Fruit fly (Drosophila melanogaster) whole organism, embryonic: ENCODE measurements around the gene RpS30.
A peak's percentile ranks its signal among the peaks of the same experiment; 100 is the strongest.

Experiments
- CG10267 ChIP-seq: fragments of 200-800 bp; sonication (Bioruptor generic); optimal IDR thresholded peaks from 2 replicates; lab custom pipeline; 2018; ENCODE audit warnings: missing biosample characterization, mild to moderate bottlenecking, missing genetic modification characterization, moderate library complexity
- CG10431 ChIP-seq: fragments of 200-800 bp; sonication (Bioruptor generic); optimal IDR thresholded peaks from 3 replicates; lab custom pipeline; 2018; ENCODE audit warnings: missing biosample characterization, mild to moderate bottlenecking, missing genetic modification characterization
- CG11085 ChIP-seq: fragments of 200-800 bp; sonication (Bioruptor generic); IDR thresholded peaks from 2 replicates; pipeline ENCODE4 v1.3.6; 2022; ENCODE audit warnings: missing biosample characterization, missing genetic modification characterization
- CG11398 ChIP-seq: fragments of 200-800 bp; sonication (Bioruptor generic); optimal IDR thresholded peaks from 2 replicates; lab custom pipeline; 2016; ENCODE audit warnings: missing biosample characterization, missing genetic modification characterization
- CG11560 ChIP-seq: fragments of 200-800 bp; sonication (Bioruptor generic); IDR thresholded peaks from 3 replicates; pipeline ENCODE4 v1.3.6; 2022; ENCODE audit warnings: missing biosample characterization, missing genetic modification characterization
- CG12391 ChIP-seq: fragments of 200-800 bp; sonication (Bioruptor generic); optimal IDR thresholded peaks from 3 replicates; lab custom pipeline; 2018; ENCODE audit warnings: missing biosample characterization, mild to moderate bottlenecking, missing genetic modification characterization, moderate library complexity
- CG13424 ChIP-seq: fragments of 200-800 bp; sonication (Bioruptor generic); optimal IDR thresholded peaks from 2 replicates; lab custom pipeline; 2019; ENCODE audit warnings: missing biosample characterization, mild to moderate bottlenecking, missing genetic modification characterization, moderate library complexity
- CG15073 ChIP-seq: fragments of 200-800 bp; sonication (Bioruptor generic); optimal IDR thresholded peaks from 2 replicates; lab custom pipeline; 2016; ENCODE audit warnings: missing biosample characterization, missing genetic modification characterization
- CG15696 ChIP-seq: fragments of 200-800 bp; sonication (Bioruptor generic); optimal IDR thresholded peaks from 2 replicates; lab custom pipeline; 2019; ENCODE audit warnings: missing biosample characterization, mild to moderate bottlenecking, missing genetic modification characterization, moderate library complexity
- CG18011 ChIP-seq: fragments of 200-800 bp; sonication (Bioruptor generic); optimal IDR thresholded peaks from 2 replicates; lab custom pipeline; 2017; ENCODE audit warnings: missing biosample characterization, missing genetic modification characterization, mild to moderate bottlenecking, moderate library complexity, missing genotype
- CG32767 ChIP-seq: fragments of 200-800 bp; sonication (Bioruptor generic); IDR thresholded peaks from 2 replicates; pipeline ENCODE4 v1.3.6; 2022; ENCODE audit warnings: missing biosample characterization, missing genetic modification characterization
- CG33213 ChIP-seq: fragments of 200-800 bp; sonication (Bioruptor generic); optimal IDR thresholded peaks from 3 replicates; lab custom pipeline; 2016; ENCODE audit warnings: missing biosample characterization, missing genetic modification characterization
- CG4360 ChIP-seq: fragments of 200-800 bp; sonication (Bioruptor generic); IDR thresholded peaks from 2 replicates; pipeline ENCODE4 v1.3.6; 2022; ENCODE audit warnings: missing biosample characterization, missing genetic modification characterization
- CG4404 ChIP-seq: fragments of 200-800 bp; sonication (Bioruptor generic); IDR thresholded peaks from 2 replicates; pipeline ENCODE4 v1.3.6; 2022; ENCODE audit warnings: missing biosample characterization, missing genetic modification characterization
- CG4617 ChIP-seq: fragments of 200-800 bp; sonication (Bioruptor generic); optimal IDR thresholded peaks from 3 replicates; lab custom pipeline; 2016; ENCODE audit warnings: missing biosample characterization, missing genetic modification characterization, borderline replicate concordance
- CG4820 ChIP-seq: fragments of 200-800 bp; sonication (Bioruptor generic); optimal IDR thresholded peaks from 3 replicates; lab custom pipeline; 2016; ENCODE audit warnings: missing biosample characterization, missing genetic modification characterization
- CG4854 ChIP-seq: fragments of 200-800 bp; sonication (Bioruptor generic); optimal IDR thresholded peaks from 2 replicates; lab custom pipeline; 2016; ENCODE audit warnings: missing biosample characterization, missing genetic modification characterization, inconsistent platforms
- CG5245 ChIP-seq: fragments of 200-800 bp; sonication (Bioruptor generic); optimal IDR thresholded peaks from 3 replicates; lab custom pipeline; 2016; ENCODE audit warnings: missing biosample characterization, missing genetic modification characterization
- CG6813 ChIP-seq: fragments of 200-800 bp; sonication (Bioruptor generic); optimal IDR thresholded peaks from 2 replicates; lab custom pipeline; 2017; ENCODE audit warnings: missing biosample characterization, missing genetic modification characterization, mild to moderate bottlenecking, moderate library complexity, missing genetic modification reagents
- CG9727 ChIP-seq: fragments of 200-800 bp; sonication (Bioruptor generic); optimal IDR thresholded peaks from 3 replicates; lab custom pipeline; 2017; ENCODE audit warnings: missing biosample characterization, mild to moderate bottlenecking, missing genetic modification characterization
- Chrac-16 ChIP-seq: fragments of 200-800 bp; sonication (Bioruptor generic); optimal IDR thresholded peaks from 3 replicates; lab custom pipeline; 2016; ENCODE audit warnings: missing biosample characterization, missing genetic modification characterization
- Deaf1 ChIP-seq: fragments of 200-800 bp; optimal IDR thresholded peaks from 3 replicates; lab custom pipeline; 2019; ENCODE audit warnings: missing biosample characterization, mild to moderate bottlenecking, missing genetic modification characterization, moderate library complexity
- E2f1 ChIP-seq: fragments of 200-800 bp; sonication (Bioruptor generic); IDR thresholded peaks from 2 replicates; pipeline ENCODE4 v1.3.6; 2022; ENCODE audit warnings: missing biosample characterization, missing genetic modification characterization
- HLH54F ChIP-seq: fragments of 200-800 bp; sonication (Bioruptor generic); optimal IDR thresholded peaks from 3 replicates; lab custom pipeline; 2016; ENCODE audit warnings: missing biosample characterization, missing genetic modification characterization
- HmgZ ChIP-seq: fragments of 200-800 bp; sonication (Bioruptor generic); optimal IDR thresholded peaks from 2 replicates; lab custom pipeline; 2018; ENCODE audit warnings: missing biosample characterization, mild to moderate bottlenecking, missing genetic modification characterization
- Lhr ChIP-seq: fragments of 200-800 bp; sonication (Bioruptor generic); optimal IDR thresholded peaks from 3 replicates; lab custom pipeline; 2017; ENCODE audit warnings: mild to moderate bottlenecking, missing biosample characterization, missing genetic modification reagents, missing genetic modification characterization
- Med ChIP-seq: fragments of 200-800 bp; sonication (Bioruptor generic); peaks from one replicate; lab custom pipeline; 2016; ENCODE audit warnings: missing biosample characterization, missing genetic modification characterization, mild to moderate bottlenecking, inconsistent platforms, moderate library complexity
- Meics ChIP-seq: fragments of 200-800 bp; sonication (Bioruptor generic); optimal IDR thresholded peaks from 2 replicates; lab custom pipeline; 2017; ENCODE audit warnings: missing biosample characterization, mild to moderate bottlenecking, missing genetic modification characterization
- Nf-YB ChIP-seq: fragments of 200-800 bp; sonication (Bioruptor generic); optimal IDR thresholded peaks from 3 replicates; lab custom pipeline; 2019; ENCODE audit warnings: missing biosample characterization, mild to moderate bottlenecking, missing genetic modification characterization, moderate library complexity
- NfI ChIP-seq: fragments of 200-800 bp; sonication (Bioruptor generic); optimal IDR thresholded peaks from 3 replicates; lab custom pipeline; 2018; ENCODE audit warnings: missing biosample characterization, mild to moderate bottlenecking, missing genetic modification characterization, moderate library complexity
- Rfx ChIP-seq: fragments of 200-800 bp; sonication (Bioruptor generic); IDR thresholded peaks from 2 replicates; pipeline ENCODE4 v1.3.6; 2022; ENCODE audit warnings: missing biosample characterization, missing genetic modification characterization
- Sry-δ ChIP-seq: fragments of 200-800 bp; sonication (Bioruptor generic); optimal IDR thresholded peaks from 2 replicates; lab custom pipeline; 2016; ENCODE audit warnings: missing biosample characterization, missing genetic modification characterization
- cato ChIP-seq: fragments of 200-800 bp; sonication (Bioruptor generic); optimal IDR thresholded peaks from 2 replicates; lab custom pipeline; 2016; ENCODE audit warnings: missing biosample characterization, missing genetic modification characterization, borderline replicate concordance
- crol ChIP-seq: fragments of 200-800 bp; sonication (Bioruptor generic); IDR thresholded peaks from 2 replicates; pipeline ENCODE4 v1.3.6; 2022; ENCODE audit warnings: missing biosample characterization, missing genetic modification characterization
- emc ChIP-seq: fragments of 200-800 bp; sonication (Bioruptor generic); optimal IDR thresholded peaks from 2 replicates; lab custom pipeline; 2016; ENCODE audit warnings: missing biosample characterization, missing genetic modification characterization
- ftz-f1 ChIP-seq: fragments of 200-800 bp; sonication (Bioruptor generic); optimal IDR thresholded peaks from 2 replicates; lab custom pipeline; 2016; ENCODE audit warnings: missing biosample characterization, missing genetic modification characterization
- hbn ChIP-seq: fragments of 200-800 bp; sonication (Bioruptor generic); IDR thresholded peaks from 2 replicates; pipeline ENCODE4 v1.3.6; 2022; ENCODE audit warnings: missing biosample characterization, missing genetic modification characterization; ENCODE audit not compliant: partially characterized antibody
- insv ChIP-seq, 2 experiments: fragments of 200-800 bp; sonication (Bioruptor generic); optimal IDR thresholded peaks; 3 replicates each; lab custom pipeline; 2016 to 2018; ENCODE audit warnings: missing biosample characterization in 2 of 2, missing genetic modification characterization in 2 of 2
- knrl ChIP-seq: fragments of 200-800 bp; sonication (Bioruptor generic); IDR thresholded peaks from 3 replicates; pipeline ENCODE4 v1.3.6; 2022; ENCODE audit warnings: missing biosample characterization, missing genetic modification characterization; ENCODE audit not compliant: partially characterized antibody
- maf-S ChIP-seq: fragments of 200-800 bp; sonication (Bioruptor generic); optimal IDR thresholded peaks from 2 replicates; lab custom pipeline; 2016; ENCODE audit warnings: missing biosample characterization, missing genetic modification characterization
- mam ChIP-seq: fragments of 200-800 bp; sonication (Bioruptor generic); optimal IDR thresholded peaks from 3 replicates; lab custom pipeline; 2016; ENCODE audit warnings: missing biosample characterization, missing genetic modification characterization
- mld ChIP-seq: fragments of 200-800 bp; sonication (Bioruptor generic); IDR thresholded peaks from 3 replicates; pipeline ENCODE4 v1.3.6; 2022; ENCODE audit warnings: missing biosample characterization, missing genetic modification characterization; ENCODE audit not compliant: partially characterized antibody
- p53 ChIP-seq: fragments of 200-800 bp; sonication (Bioruptor generic); optimal IDR thresholded peaks from 2 replicates; lab custom pipeline; 2016; ENCODE audit warnings: missing biosample characterization, missing genetic modification characterization
- pb ChIP-seq: fragments of 200-800 bp; sonication (Bioruptor generic); optimal IDR thresholded peaks from 3 replicates; lab custom pipeline; 2016; ENCODE audit warnings: missing biosample characterization, missing genetic modification characterization
- phol ChIP-seq: fragments of 200-800 bp; sonication (Bioruptor generic); optimal IDR thresholded peaks from 3 replicates; lab custom pipeline; 2018; ENCODE audit warnings: missing biosample characterization, mild to moderate bottlenecking, missing genetic modification characterization, moderate library complexity
- row ChIP-seq: fragments of 200-800 bp; sonication (Bioruptor generic); IDR thresholded peaks from 3 replicates; pipeline ENCODE4 v1.3.6; 2022; ENCODE audit warnings: missing biosample characterization, missing genetic modification characterization
- slbo ChIP-seq: fragments of 200-800 bp; sonication (Bioruptor generic); IDR thresholded peaks from 2 replicates; pipeline ENCODE4 v1.3.6; 2022; ENCODE audit warnings: missing biosample characterization, missing genetic modification characterization
- stc ChIP-seq: fragments of 200-800 bp; sonication (Bioruptor generic); IDR thresholded peaks from 2 replicates; pipeline ENCODE4 v1.3.6; 2022; ENCODE audit warnings: missing biosample characterization, missing genetic modification characterization
- trem ChIP-seq: fragments of 200-800 bp; optimal IDR thresholded peaks from 3 replicates; lab custom pipeline; 2019; ENCODE audit warnings: missing biosample characterization, mild to moderate bottlenecking, missing genetic modification characterization, moderate library complexity

The RpS30 gene

DNA sequence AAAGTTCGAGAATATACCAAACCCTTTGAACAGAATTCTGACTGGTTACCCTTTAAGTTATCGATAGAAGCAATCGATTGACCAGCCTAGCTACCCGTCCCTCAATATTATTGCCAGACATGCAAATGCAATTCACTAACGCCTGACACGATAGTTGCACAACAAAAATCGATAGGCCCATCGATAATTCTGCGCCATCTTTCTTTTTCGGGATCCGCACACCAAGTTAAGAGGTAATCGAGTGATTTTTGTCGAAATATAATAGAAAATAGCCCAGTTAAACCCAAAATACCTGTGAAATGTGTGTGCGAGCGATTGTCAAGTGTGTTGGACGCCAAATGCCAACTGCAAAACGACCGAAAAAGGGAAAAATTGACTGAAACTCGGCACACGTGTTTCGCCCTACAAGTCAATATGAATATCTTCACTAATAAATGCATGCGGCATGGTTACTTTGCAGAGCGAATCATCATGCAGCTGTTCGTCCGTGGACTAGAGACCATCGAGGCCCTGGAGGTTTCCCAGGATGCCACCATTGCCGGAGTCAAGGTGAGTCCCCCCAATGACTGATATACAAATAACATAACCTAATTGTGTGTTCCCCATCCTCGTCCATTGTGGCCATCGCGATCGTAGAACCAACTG, at the start of gene RpS30:
RpS30 (plus strand) TSS at position 122 of the 645 bp plus-strand sequence.
- peak; percentile 16 for TF ChIP-seq pb (GFP tag; lab: Kevin White, UChicago)
- peak; percentile 34 for TF ChIP-seq CG10431 (GFP tag; lab: Kevin White, UChicago)
- TF ChIP-seq CG12391 (tag; lab: Kevin White, UChicago): peak; percentile 56
- TF ChIP-seq CG4404 (GFP tag; lab: Robert Waterston, UW): no peak
- peak; percentile 37 for TF ChIP-seq ftz-f1 (GFP tag; lab: Kevin White, UChicago)
- TF ChIP-seq CG33213 (GFP tag; lab: Kevin White, UChicago): peak; percentile 75
- peak; percentile 39 for TF ChIP-seq HLH54F (GFP tag; lab: Kevin White, UChicago)
- peak; percentile 93 for TF ChIP-seq Med (GFP tag; lab: Kevin White, UChicago)
- no peak for TF ChIP-seq CG4360
- TF ChIP-seq insv (GFP tag; optimal IDR thresholded peaks at IDR 0.05; lab: Kevin White, UChicago): peak in 1 of 2 experiments; percentile 10
- TF ChIP-seq p53 (GFP tag; lab: Kevin White, UChicago): peak; percentile 52
- peak; percentile 100 for TF ChIP-seq phol (tag; lab: Kevin White, UChicago)
- TF ChIP-seq Meics (GFP tag; lab: Kevin White, UChicago): peak; percentile 38
- TF ChIP-seq CG11085 (GFP tag; lab: Robert Waterston, UW): no peak
- no peak for TF ChIP-seq CG4820 (GFP tag; lab: Kevin White, UChicago)
- peak; percentile 20 for TF ChIP-seq CG18011 (GFP tag; lab: Kevin White, UChicago)
- TF ChIP-seq E2f1: peak; percentile 25; the same call in 1 of the 2 replicates
- TF ChIP-seq maf-S (GFP tag; lab: Kevin White, UChicago): peak; percentile 14
- TF ChIP-seq Nf-YB (GFP tag; lab: Kevin White, UChicago): peak; percentile 44
- 0 out of 2 replicates have a peak, but pooled peaks have one; percentile 11 for TF ChIP-seq CG32767 (GFP tag; lab: Robert Waterston, UW)
- peak; percentile 33 for TF ChIP-seq CG4854 (GFP tag; lab: Kevin White, UChicago)
- no peak for TF ChIP-seq Chrac-16 (GFP tag; lab: Kevin White, UChicago)
- TF ChIP-seq CG9727 (GFP tag; lab: Kevin White, UChicago): peak; percentile 51
- TF ChIP-seq CG6813 (GFP tag; lab: Kevin White, UChicago): peak; percentile 18
- peak; percentile 44 for TF ChIP-seq CG15696 (tag; lab: Kevin White, UChicago)
- peak; percentile 49 for TF ChIP-seq slbo (GFP tag; lab: Robert Waterston, UW)
- peak; percentile 40 for TF ChIP-seq mam (GFP tag; lab: Kevin White, UChicago)
- TF ChIP-seq CG5245: peak; percentile 35
- TF ChIP-seq NfI (GFP tag; lab: Kevin White, UChicago): peak; percentile 52
- TF ChIP-seq CG11398 (GFP tag; lab: Kevin White, UChicago): peak; percentile 15
- no peak for TF ChIP-seq CG15073
- TF ChIP-seq Sry-δ (GFP tag; lab: Kevin White, UChicago): peak; percentile 95
- peak; percentile 87 for TF ChIP-seq trem
- TF ChIP-seq CG13424: peak; percentile 33
- peak; percentile 47; the same call in 2 of the 3 replicates for TF ChIP-seq row (GFP tag; lab: Robert Waterston, UW)
- TF ChIP-seq crol (GFP tag; lab: Robert Waterston, UW): no peak
- no peak for TF ChIP-seq emc
- peak; percentile 96 for TF ChIP-seq hbn (GFP tag; lab: Robert Waterston, UW)
- no peak for TF ChIP-seq cato
- TF ChIP-seq HmgZ (tag; lab: Kevin White, UChicago): peak; percentile 81
- peak; percentile 81; the same call in 2 of the 3 replicates for TF ChIP-seq mld
- TF ChIP-seq CG10267 (tag; lab: Kevin White, UChicago): peak; percentile 74
- TF ChIP-seq CG11560: peak; percentile 80; the same call in 2 of the 3 replicates
- peak; percentile 71 for TF ChIP-seq Rfx
- TF ChIP-seq stc (GFP tag; lab: Robert Waterston, UW): peak; percentile 45; the same call in 1 of the 2 replicates
- TF ChIP-seq Deaf1 (tag; lab: Kevin White, UChicago): no peak
- peak; percentile 66 for TF ChIP-seq Lhr
- peak; percentile 74 for TF ChIP-seq CG4617 (GFP tag; lab: Kevin White, UChicago)
- peak; percentile 96 for TF ChIP-seq knrl (GFP tag; lab: Robert Waterston, UW)
